Worm (Caenorhabditis elegans): ENCODE results near the gene AH9.4.

AH9.4 gene

ce11 chrX:2301821-2302220 is 27.7 kb upstream of the AH9.4 start:
- no peak for TF ChIP-seq ceh-39 (tag; optimal IDR thresholded peaks at IDR 0.05)
- TF ChIP-seq blmp-1 (tag; optimal IDR thresholded peaks at IDR 0.05) = no peak
- TF ChIP-seq sptf-1 (tag; optimal IDR thresholded peaks at IDR 0.05) = no peak
- TF ChIP-seq unc-120 (tag; optimal IDR thresholded peaks at IDR 0.05; ENCODE audit: poor library complexity, severe bottlenecking) = no peak
- no peak for TF ChIP-seq tbx-8 (GFP tag; optimal IDR thresholded peaks at IDR 0.05)
- no peak for TF ChIP-seq ceh-43 (GFP tag; optimal IDR thresholded peaks at IDR 0.05)
- TF ChIP-seq unc-39 (tag; optimal IDR thresholded peaks at IDR 0.05) = no peak
- no peak for TF ChIP-seq elt-3 (tag; optimal IDR thresholded peaks at IDR 0.05)
- no peak for TF ChIP-seq nhr-76 (tag; optimal IDR thresholded peaks at IDR 0.05)
- TF ChIP-seq mab-5 (tag; optimal IDR thresholded peaks at IDR 0.05) = no peak
- no peak for TF ChIP-seq lin-13 (tag; optimal IDR thresholded peaks at IDR 0.05)

DNA sequence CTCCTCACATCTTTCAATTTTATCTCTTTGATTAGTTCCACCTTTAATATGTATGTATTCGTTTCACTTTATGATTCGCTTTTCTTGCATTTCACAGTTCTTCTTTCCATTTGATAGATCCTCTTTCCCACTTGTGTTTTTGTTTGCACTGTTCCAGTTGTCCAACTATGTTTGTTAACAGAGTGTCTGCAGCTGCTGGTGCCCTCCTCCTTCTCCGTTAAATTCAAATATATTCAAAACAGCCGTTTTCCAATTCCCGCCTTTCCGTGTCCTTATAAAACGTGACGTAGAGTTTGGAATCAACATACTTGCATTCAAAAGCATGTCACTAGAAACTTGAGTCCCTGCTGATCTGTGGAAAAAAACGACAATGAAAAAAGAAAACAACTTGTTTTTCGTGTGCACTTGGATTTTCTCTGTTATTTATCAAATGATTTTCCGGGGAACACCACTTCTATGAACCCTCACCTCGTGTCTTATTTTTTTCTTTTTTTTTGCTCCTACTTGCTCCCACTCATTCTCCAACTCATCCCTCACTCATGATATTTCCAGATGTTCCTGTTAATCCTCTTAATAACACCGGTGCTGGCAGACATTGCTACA is 20.2 kb upstream of the AH9.4 start, which contains the start of gene T10H10.2:
Gene T10H10.2, plus strand, starts transcription at position 553 of the 603 bp plus-strand sequence.
- TF ChIP-seq ceh-39 (tag; optimal IDR thresholded peaks at IDR 0.05) (no peak), M03D4.4 (tag; optimal IDR thresholded peaks at IDR 0.05) (no peak), nhr-76 (tag; optimal IDR thresholded peaks at IDR 0.05) (no peak), nhr-28 (tag; optimal IDR thresholded peaks at IDR 0.05) (no peak), drap-1 (GFP tag; optimal IDR thresholded peaks at IDR 0.05) (no peak), sptf-1 (tag; optimal IDR thresholded peaks at IDR 0.05) (no peak), flh-1 (GFP tag; optimal IDR thresholded peaks at IDR 0.05) (no peak), ceh-83 (GFP tag; optimal IDR thresholded peaks at IDR 0.05) (no peak)

DNA sequence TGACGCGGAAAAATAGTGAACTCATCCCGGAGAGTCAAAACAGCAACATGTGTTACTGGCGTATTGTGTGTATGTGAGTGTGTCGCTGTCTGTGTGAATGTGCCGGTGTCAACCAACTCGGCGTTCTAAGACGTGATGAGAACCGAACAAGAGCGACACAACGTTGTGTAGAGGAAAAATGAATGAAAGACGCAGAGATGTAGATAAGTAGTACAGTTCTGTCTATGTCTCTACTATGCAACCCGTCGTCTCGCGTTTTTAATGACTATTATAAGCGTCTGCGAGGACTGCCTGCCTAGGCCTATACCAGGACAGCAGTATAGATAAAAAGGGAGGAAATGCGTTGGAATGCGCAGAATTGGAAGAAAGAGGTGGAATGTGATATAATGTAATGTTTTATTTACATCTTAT is 13.8 kb upstream of the AH9.4 start:
- TF ChIP-seq tbx-8 (GFP tag; optimal IDR thresholded peaks at IDR 0.05) (no peak), zip-8 (tag; optimal IDR thresholded peaks at IDR 0.05) (no peak), ceh-43 (GFP tag; optimal IDR thresholded peaks at IDR 0.05) (no peak), unc-39 (tag; optimal IDR thresholded peaks at IDR 0.05) (no peak), ceh-83 (GFP tag; optimal IDR thresholded peaks at IDR 0.05) (peak; percentile 77), drap-1 (GFP tag; optimal IDR thresholded peaks at IDR 0.05) (peak; percentile 16), lin-13 (tag; optimal IDR thresholded peaks at IDR 0.05) (no peak), lsy-2 (tag; optimal IDR thresholded peaks at IDR 0.05) (no peak), flh-1 (GFP tag; optimal IDR thresholded peaks at IDR 0.05) (no peak), mab-5 (tag; optimal IDR thresholded peaks at IDR 0.05) (no peak), pha-4 (tag; optimal IDR thresholded peaks at IDR 0.05) (peak; percentile 37), hlh-1 (tag; optimal IDR thresholded peaks at IDR 0.05) (peak; percentile 98), nhr-237 (tag; optimal IDR thresholded peaks at IDR 0.05) (no peak), M03D4.4 (tag; optimal IDR thresholded peaks at IDR 0.05) (peak; percentile 35), unc-120 (tag; optimal IDR thresholded peaks at IDR 0.05; ENCODE audit: poor library complexity, severe bottlenecking) (peak; percentile 40), mep-1 (tag; optimal IDR thresholded peaks at IDR 0.05) (peak; percentile 21), sem-2 (GFP tag; optimal IDR thresholded peaks at IDR 0.05) (no peak), nhr-2 (tag; optimal IDR thresholded peaks at IDR 0.05) (peak; percentile 67), ham-2 (GFP tag; optimal IDR thresholded peaks at IDR 0.05) (peak; percentile 51), mls-2 (tag; optimal IDR thresholded peaks at IDR 0.05) (peak; percentile 50), bed-3 (GFP tag; optimal IDR thresholded peaks at IDR 0.05) (no peak), sptf-1 (tag; optimal IDR thresholded peaks at IDR 0.05) (no peak), nhr-28 (tag; optimal IDR thresholded peaks at IDR 0.05) (no peak), ces-1 (GFP tag; optimal IDR thresholded peaks at IDR 0.05) (no peak), ztf-11 (tag; optimal IDR thresholded peaks at IDR 0.05) (no peak), unc-62 (GFP tag; optimal IDR thresholded peaks at IDR 0.05) (peak; percentile 76), cnd-1 (tag; optimal IDR thresholded peaks at IDR 0.05) (peak; percentile 45), nhr-76 (tag; optimal IDR thresholded peaks at IDR 0.05) (no peak), elt-1 (tag; optimal IDR thresholded peaks at IDR 0.05; ENCODE audit: borderline replicate concordance, insufficient read depth) (no peak), elt-3 (tag; optimal IDR thresholded peaks at IDR 0.05) (no peak), nhr-12 (tag; optimal IDR thresholded peaks at IDR 0.05) (no peak)

ce11 chrX:2287092-2287491 is 13.0 kb upstream of the AH9.4 start, which contains the start of gene sav-1:
sav-1 (minus strand) TSS chrX:2287192.
- TF ChIP-seq sem-2 (GFP tag; optimal IDR thresholded peaks at IDR 0.05) = no peak
- no peak for TF ChIP-seq tbx-8 (GFP tag; optimal IDR thresholded peaks at IDR 0.05)
- TF ChIP-seq mls-2 (tag; optimal IDR thresholded peaks at IDR 0.05) = no peak
- TF ChIP-seq ztf-11 (tag; optimal IDR thresholded peaks at IDR 0.05) = no peak
- no peak for TF ChIP-seq snpc-4 (tag; optimal IDR thresholded peaks at IDR 0.05)
- no peak for TF ChIP-seq nhr-12 (tag; optimal IDR thresholded peaks at IDR 0.05)
- TF ChIP-seq elt-1 (tag; optimal IDR thresholded peaks at IDR 0.05; ENCODE audit: borderline replicate concordance, insufficient read depth) = no peak
- TF ChIP-seq M03D4.4 (tag; optimal IDR thresholded peaks at IDR 0.05) = no peak
- no peak for TF ChIP-seq flh-1 (GFP tag; optimal IDR thresholded peaks at IDR 0.05)
- no peak for TF ChIP-seq unc-120 (tag; optimal IDR thresholded peaks at IDR 0.05; ENCODE audit: poor library complexity, severe bottlenecking)
- no peak for TF ChIP-seq lin-32 (GFP tag; optimal IDR thresholded peaks at IDR 0.05)
- no peak for TF ChIP-seq ham-2 (GFP tag; optimal IDR thresholded peaks at IDR 0.05)
- no peak for TF ChIP-seq ceh-83 (GFP tag; optimal IDR thresholded peaks at IDR 0.05)
- no peak for TF ChIP-seq lsy-2 (tag; optimal IDR thresholded peaks at IDR 0.05)
- no peak for TF ChIP-seq nhr-2 (tag; optimal IDR thresholded peaks at IDR 0.05)
- TF ChIP-seq bed-3 (GFP tag; optimal IDR thresholded peaks at IDR 0.05) = no peak
- no peak for TF ChIP-seq unc-62 (GFP tag; optimal IDR thresholded peaks at IDR 0.05)
- TF ChIP-seq unc-39 (tag; optimal IDR thresholded peaks at IDR 0.05) = no peak

Measured in whole organism, mixed stage, embryonic.